Worm (Caenorhabditis elegans): Measurements from ENCODE around the gene F14F9.8.

The F14F9.8 gene

ce11 chrV:5165426-5165825 is 35.3 kb downstream of the F14F9.8 start, which contains the start of gene srw-140:
Gene srw-140, plus strand, starts transcription at chrV:5165726.
- TF ChIP-seq ztf-29 (GFP tag; IDR thresholded peaks at IDR 0.05) (no peak), ref-1 (GFP tag; conservative IDR thresholded peaks at IDR 0.05) (no peak), T22C8.4 (GFP tag; IDR thresholded peaks at IDR 0.05) (no peak), klf-2 (GFP tag; conservative IDR thresholded peaks at IDR 0.05) (no peak), med-1 (GFP tag; optimal IDR thresholded peaks at IDR 0.05; ENCODE audit: insufficient read depth) (no peak), cog-1 (tag; optimal IDR thresholded peaks at IDR 0.05) (no peak), tab-1 (GFP tag; IDR thresholded peaks at IDR 0.05) (no peak), flt-1 (GFP tag; IDR thresholded peaks at IDR 0.05) (no peak), ztf-23 (GFP tag; IDR thresholded peaks at IDR 0.05) (no peak)

- no peak for TF ChIP-seq flt-1 (GFP tag; IDR thresholded peaks at IDR 0.05)
- TF ChIP-seq med-1 (GFP tag; optimal IDR thresholded peaks at IDR 0.05; ENCODE audit: insufficient read depth): no peak
- TF ChIP-seq T22C8.4 (GFP tag; IDR thresholded peaks at IDR 0.05): no peak
- TF ChIP-seq klf-2 (GFP tag; conservative IDR thresholded peaks at IDR 0.05): no peak
- TF ChIP-seq ztf-23 (GFP tag; IDR thresholded peaks at IDR 0.05): no peak
- TF ChIP-seq ztf-29 (GFP tag; IDR thresholded peaks at IDR 0.05): no peak
- no peak for TF ChIP-seq cog-1 (tag; optimal IDR thresholded peaks at IDR 0.05)
- TF ChIP-seq tab-1 (GFP tag; IDR thresholded peaks at IDR 0.05): no peak
These were observed 39.5 kb downstream of the F14F9.8 start, which contains the start of gene srt-64 for ce11 chrV:5169586-5169985. Gene srt-64, minus strand, starts transcription at chrV:5169686.

DNA sequence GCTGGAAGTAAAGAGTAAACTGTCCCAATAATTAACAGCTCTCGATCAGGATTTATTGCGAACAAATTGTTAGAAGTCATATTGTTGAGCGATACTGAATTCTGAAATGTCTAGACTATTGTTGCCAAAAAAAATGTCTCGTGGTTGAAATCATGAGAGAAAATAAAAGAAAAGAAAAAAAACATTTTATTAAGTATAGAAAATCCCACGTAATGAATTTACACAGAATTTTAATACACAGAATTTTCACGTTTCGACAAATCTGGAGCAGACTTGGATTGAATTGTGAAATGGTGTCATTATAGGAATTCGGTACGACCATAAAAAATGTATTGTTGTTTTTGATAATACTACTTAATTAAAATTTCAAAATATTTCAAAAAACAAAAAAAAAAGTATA is 42.7 kb downstream of the F14F9.8 start, which contains the start of gene srt-65:
TSS of gene srt-65 (minus strand) at position 101 of the 400 bp plus-strand sequence.
- TF ChIP-seq cog-1 (tag; optimal IDR thresholded peaks at IDR 0.05): no peak
- TF ChIP-seq tab-1 (GFP tag; IDR thresholded peaks at IDR 0.05): no peak
- no peak for TF ChIP-seq klf-2 (GFP tag; conservative IDR thresholded peaks at IDR 0.05)
- TF ChIP-seq T22C8.4 (GFP tag; IDR thresholded peaks at IDR 0.05): no peak
- TF ChIP-seq ztf-23 (GFP tag; IDR thresholded peaks at IDR 0.05): no peak
- TF ChIP-seq med-1 (GFP tag; optimal IDR thresholded peaks at IDR 0.05; ENCODE audit: insufficient read depth): no peak
- TF ChIP-seq ztf-29 (GFP tag; IDR thresholded peaks at IDR 0.05): no peak
- no peak for TF ChIP-seq ref-1 (GFP tag; conservative IDR thresholded peaks at IDR 0.05)
- TF ChIP-seq flt-1 (GFP tag; IDR thresholded peaks at IDR 0.05): no peak

DNA sequence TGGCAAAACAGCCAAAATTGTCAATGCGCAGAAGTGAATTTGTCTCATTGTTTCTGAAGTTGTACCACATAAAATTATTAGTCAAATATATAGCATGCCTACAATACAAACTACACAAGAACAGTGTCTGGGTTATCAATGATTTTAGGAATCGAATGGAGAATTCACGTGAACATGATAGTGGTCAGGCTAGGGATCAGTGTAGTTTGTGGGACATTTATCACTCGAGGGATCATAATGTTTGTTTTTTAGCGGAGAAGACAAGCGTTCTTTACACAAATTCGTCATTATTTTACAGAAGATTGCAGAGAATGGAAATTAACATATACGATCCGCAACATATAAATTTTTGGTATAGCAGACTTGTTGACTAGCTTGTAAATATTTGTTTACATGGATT is 47.1 kb downstream of the F14F9.8 start, which contains the start of gene ugt-51:
TSS of gene ugt-51 (minus strand) at position 101 of the 400 bp plus-strand sequence.
- TF ChIP-seq klf-2 (GFP tag; conservative IDR thresholded peaks at IDR 0.05) (no peak), T22C8.4 (GFP tag; IDR thresholded peaks at IDR 0.05) (no peak)

DNA sequence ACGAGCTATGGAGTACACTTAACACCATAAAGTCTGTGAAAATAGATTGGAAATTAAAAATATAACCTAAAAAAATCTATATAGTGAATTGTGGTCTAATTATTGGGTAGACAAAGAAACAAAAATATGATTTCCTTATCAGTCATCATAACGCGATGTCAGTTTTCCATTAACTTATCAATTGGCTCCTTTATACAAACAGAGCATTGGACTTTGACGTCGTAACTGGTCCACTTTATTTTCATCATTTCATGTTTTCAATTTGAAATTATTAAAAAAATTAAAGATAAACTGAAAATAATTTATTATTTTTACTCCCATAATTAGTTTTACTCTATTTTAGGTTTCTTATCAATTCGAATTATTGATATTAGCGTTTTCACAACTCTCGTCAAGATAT is 47.9 kb downstream of the F14F9.8 start:
- TF ChIP-seq med-1 (GFP tag; optimal IDR thresholded peaks at IDR 0.05; ENCODE audit: insufficient read depth) (no peak), tab-1 (GFP tag; IDR thresholded peaks at IDR 0.05) (no peak), ztf-23 (GFP tag; IDR thresholded peaks at IDR 0.05) (no peak), ztf-29 (GFP tag; IDR thresholded peaks at IDR 0.05) (no peak), cog-1 (tag; optimal IDR thresholded peaks at IDR 0.05) (no peak), flt-1 (GFP tag; IDR thresholded peaks at IDR 0.05) (no peak), ref-1 (GFP tag; conservative IDR thresholded peaks at IDR 0.05) (no peak), T22C8.4 (GFP tag; IDR thresholded peaks at IDR 0.05) (no peak), klf-2 (GFP tag; conservative IDR thresholded peaks at IDR 0.05) (no peak)

All from whole organism, midembryonic.